Fruit fly (Drosophila melanogaster): ENCODE measurements around the gene Akh.

- TF ChIP-seq CG10267 (tag; optimal IDR thresholded peaks at IDR 0.05) (no peak), insv (GFP tag; optimal IDR thresholded peaks at IDR 0.05) (no peak), BtbVII (GFP tag; optimal IDR thresholded peaks at IDR 0.05) (no peak), CG1832 (GFP tag; optimal IDR thresholded peaks at IDR 0.05) (no peak), CG12236 (GFP tag; optimal IDR thresholded peaks at IDR 0.05) (no peak), Atf3 (GFP tag; optimal IDR thresholded peaks at IDR 0.05) (no peak), Xbp1 (GFP tag; optimal IDR thresholded peaks at IDR 0.05) (no peak), ato (GFP tag; IDR thresholded peaks at IDR 0.05; ENCODE audit: partially characterized antibody) (no peak)
These were observed 5.4 kb upstream of the Akh start, which contains the start of gene RfC4 for dm6 chr3L:4135857-4136256.

All from whole organism, embryonic.